Fruit fly (Drosophila melanogaster) whole organism, embryonic: ENCODE data around the gene CG11560.

Source experiments
- Ada2b ChIP-seq: fragments of 200-800 bp; sonication (Bioruptor generic); IDR thresholded peaks from 2 replicates; pipeline ENCODE4 v1.3.6; 2022; ENCODE audit warnings: missing biosample characterization, missing genetic modification characterization
- Atf3 ChIP-seq: fragments of 200-800 bp; sonication (Bioruptor generic); optimal IDR thresholded peaks from 3 replicates; lab custom pipeline; 2016; ENCODE audit warnings: missing biosample characterization, missing genetic modification characterization
- Blimp-1 ChIP-seq: fragments of 200-800 bp; sonication (Bioruptor generic); optimal IDR thresholded peaks from 3 replicates; lab custom pipeline; 2018; ENCODE audit warnings: missing biosample characterization, missing genetic modification characterization, mild to moderate bottlenecking, moderate library complexity, missing genetic modification reagents
- CG10274 ChIP-seq: fragments of 200-800 bp; sonication (Bioruptor generic); optimal IDR thresholded peaks from 3 replicates; lab custom pipeline; 2017; ENCODE audit warnings: missing biosample characterization, mild to moderate bottlenecking, missing genetic modification characterization
- CG10959 ChIP-seq: fragments of 200-800 bp; sonication (Bioruptor generic); IDR thresholded peaks from 2 replicates; pipeline ENCODE4 v1.3.6; 2022; ENCODE audit warnings: missing biosample characterization, missing genetic modification characterization
- CG11723 ChIP-seq: fragments of 200-800 bp; sonication (Bioruptor generic); optimal IDR thresholded peaks from 2 replicates; lab custom pipeline; 2017; ENCODE audit warnings: missing biosample characterization, mild to moderate bottlenecking, missing genetic modification characterization
- CG12071 ChIP-seq: fragments of 200-800 bp; sonication (Bioruptor generic); optimal IDR thresholded peaks from 3 replicates; lab custom pipeline; 2018; ENCODE audit warnings: missing biosample characterization, mild to moderate bottlenecking, missing genetic modification characterization
- CG12391 ChIP-seq: fragments of 200-800 bp; sonication (Bioruptor generic); optimal IDR thresholded peaks from 3 replicates; lab custom pipeline; 2018; ENCODE audit warnings: missing biosample characterization, mild to moderate bottlenecking, missing genetic modification characterization, moderate library complexity
- CG12769 ChIP-seq: fragments of 200-800 bp; sonication (Bioruptor generic); optimal IDR thresholded peaks from 2 replicates; lab custom pipeline; 2019; ENCODE audit warnings: missing biosample characterization, mild to moderate bottlenecking, missing genetic modification characterization, moderate library complexity
- CG13287 ChIP-seq: fragments of 200-800 bp; sonication (Bioruptor generic); IDR thresholded peaks from 2 replicates; pipeline ENCODE4 v1.3.6; 2022; ENCODE audit warnings: missing biosample characterization, missing genetic modification characterization; ENCODE audit not compliant: partially characterized antibody
- CG15269 ChIP-seq: fragments of 200-800 bp; sonication (Bioruptor generic); optimal IDR thresholded peaks from 2 replicates; lab custom pipeline; 2018; ENCODE audit warnings: missing biosample characterization, mild to moderate bottlenecking, missing genetic modification characterization, moderate library complexity
- CG16813 ChIP-seq: fragments of 200-800 bp; sonication (Bioruptor generic); IDR thresholded peaks from 3 replicates; pipeline ENCODE4 v1.3.6; 2022; ENCODE audit warnings: missing biosample characterization, missing genetic modification characterization; ENCODE audit not compliant: partially characterized antibody
- CG16815 ChIP-seq: fragments of 200-800 bp; sonication (Bioruptor generic); optimal IDR thresholded peaks from 3 replicates; lab custom pipeline; 2017; ENCODE audit warnings: missing biosample characterization, mild to moderate bottlenecking, missing genetic modification characterization
- CG17361 ChIP-seq: fragments of 200-800 bp; sonication (Bioruptor generic); IDR thresholded peaks from 3 replicates; pipeline ENCODE4 v1.3.6; 2022; ENCODE audit warnings: missing biosample characterization, missing genetic modification characterization
- CG2116 ChIP-seq: fragments of 200-800 bp; sonication (Bioruptor generic); optimal IDR thresholded peaks from 3 replicates; lab custom pipeline; 2018; ENCODE audit warnings: missing biosample characterization, mild to moderate bottlenecking, missing genetic modification characterization
- CG32532 ChIP-seq: fragments of 200-800 bp; sonication (Bioruptor generic); IDR thresholded peaks from 2 replicates; pipeline ENCODE4 v1.3.6; 2022; ENCODE audit warnings: missing biosample characterization, missing genetic modification characterization
- CG3995 ChIP-seq: fragments of 200-800 bp; sonication (Bioruptor generic); optimal IDR thresholded peaks from 3 replicates; lab custom pipeline; 2016; ENCODE audit warnings: missing biosample characterization, missing genetic modification characterization
- CG6791 ChIP-seq: fragments of 200-800 bp; sonication (Bioruptor generic); IDR thresholded peaks from 3 replicates; pipeline ENCODE4 v1.3.6; 2022; ENCODE audit warnings: missing biosample characterization, missing genetic modification characterization; ENCODE audit not compliant: partially characterized antibody
- CG9797 ChIP-seq: fragments of 200-800 bp; sonication (Bioruptor generic); optimal IDR thresholded peaks from 3 replicates; lab custom pipeline; 2018; ENCODE audit warnings: missing biosample characterization, mild to moderate bottlenecking, missing genetic modification characterization
- Deaf1 ChIP-seq: fragments of 200-800 bp; optimal IDR thresholded peaks from 3 replicates; lab custom pipeline; 2019; ENCODE audit warnings: missing biosample characterization, mild to moderate bottlenecking, missing genetic modification characterization, moderate library complexity
- Dip2 ChIP-seq: fragments of 200-800 bp; sonication (Bioruptor generic); IDR thresholded peaks from 2 replicates; pipeline ENCODE4 v1.3.6; 2022; ENCODE audit warnings: missing biosample characterization, missing genetic modification characterization
- Dp ChIP-seq: fragments of 200-800 bp; sonication (Bioruptor generic); optimal IDR thresholded peaks from 2 replicates; lab custom pipeline; 2018; ENCODE audit warnings: missing biosample characterization, mild to moderate bottlenecking, missing genetic modification characterization, moderate library complexity
- E2f1 ChIP-seq: fragments of 200-800 bp; sonication (Bioruptor generic); IDR thresholded peaks from 2 replicates; pipeline ENCODE4 v1.3.6; 2022; ENCODE audit warnings: missing biosample characterization, missing genetic modification characterization
- H15 ChIP-seq: fragments of 200-800 bp; sonication (Bioruptor generic); IDR thresholded peaks from 3 replicates; pipeline ENCODE4 v1.3.6; 2022; ENCODE audit warnings: missing biosample characterization, missing genetic modification characterization
- Lpt ChIP-seq: fragments of >200 bp; optimal IDR thresholded peaks from 2 replicates; lab custom pipeline; 2018; ENCODE audit warnings: missing biosample characterization, missing genetic modification characterization
- MTF-1 ChIP-seq: fragments of 200-800 bp; sonication (Bioruptor generic); optimal IDR thresholded peaks from 2 replicates; lab custom pipeline; 2018; ENCODE audit warnings: missing biosample characterization, mild to moderate bottlenecking, missing genetic modification characterization, borderline replicate concordance
- Nf-YA ChIP-seq: fragments of 200-800 bp; sonication (Bioruptor generic); IDR thresholded peaks from 2 replicates; pipeline ENCODE4 v1.3.6; 2022; ENCODE audit warnings: missing biosample characterization, missing genetic modification characterization
- NfI ChIP-seq: fragments of 200-800 bp; sonication (Bioruptor generic); optimal IDR thresholded peaks from 3 replicates; lab custom pipeline; 2018; ENCODE audit warnings: missing biosample characterization, mild to moderate bottlenecking, missing genetic modification characterization, moderate library complexity
- Optix ChIP-seq: fragments of 200-800 bp; sonication (Bioruptor generic); IDR thresholded peaks from 3 replicates; pipeline ENCODE4 v1.3.6; 2022; ENCODE audit warnings: missing biosample characterization, missing genetic modification characterization
- Side ChIP-seq: fragments of 200-800 bp; sonication (Bioruptor generic); optimal IDR thresholded peaks from 2 replicates; lab custom pipeline; 2016; ENCODE audit warnings: missing biosample characterization, missing genetic modification characterization
- Stat92E ChIP-seq, 3 experiments: fragments of >200 bp in 2 of 3; fragments of 200-800 bp in 1 of 3; sonication (Bioruptor generic) in 1 of 3; optimal IDR thresholded peaks; 2 replicates each; lab custom pipeline; 2017 to 2019; ENCODE audit warnings: missing biosample characterization in 3 of 3, missing genetic modification characterization in 3 of 3, mild to moderate bottlenecking in 1 of 3, moderate library complexity in 1 of 3
- Vsx1 ChIP-seq: fragments of 200-800 bp; sonication (Bioruptor generic); optimal IDR thresholded peaks from 2 replicates; lab custom pipeline; 2017; ENCODE audit warnings: missing biosample characterization, mild to moderate bottlenecking, missing genetic modification characterization, missing genetic modification reagents
- Xrp1 ChIP-seq: fragments of 200-800 bp; sonication (Bioruptor generic); IDR thresholded peaks from 2 replicates; pipeline ENCODE4 v1.3.6; 2022; ENCODE audit warnings: missing biosample characterization, missing genetic modification characterization
- ap ChIP-seq: fragments of 200-800 bp; sonication (Bioruptor generic); IDR thresholded peaks from 2 replicates; pipeline ENCODE4 v1.3.6; 2022; ENCODE audit warnings: missing biosample characterization, missing genetic modification characterization
- bbx ChIP-seq: fragments of 200-800 bp; sonication (Bioruptor generic); IDR thresholded peaks from 2 replicates; pipeline ENCODE4 v1.3.6; 2022; ENCODE audit warnings: missing biosample characterization, missing genetic modification characterization; ENCODE audit not compliant: partially characterized antibody
- exex ChIP-seq: fragments of 200-800 bp; sonication (Bioruptor generic); optimal IDR thresholded peaks from 4 replicates; lab custom pipeline; 2018; ENCODE audit warnings: missing biosample characterization, mild to moderate bottlenecking, missing genetic modification characterization, moderate library complexity
- fd102C ChIP-seq: fragments of 200-800 bp; sonication (Bioruptor generic); optimal IDR thresholded peaks from 2 replicates; lab custom pipeline; 2018; ENCODE audit warnings: missing biosample characterization, mild to moderate bottlenecking, missing genetic modification characterization, moderate library complexity
- fd3F ChIP-seq: fragments of 200-800 bp; sonication (Bioruptor generic); optimal IDR thresholded peaks from 2 replicates; lab custom pipeline; 2018; ENCODE audit warnings: missing biosample characterization, mild to moderate bottlenecking, missing genetic modification characterization, moderate library complexity
- gce ChIP-seq: fragments of 200-800 bp; sonication (Bioruptor generic); IDR thresholded peaks from 3 replicates; pipeline ENCODE4 v1.3.6; 2022; ENCODE audit warnings: missing biosample characterization, missing genetic modification characterization
- grau ChIP-seq: fragments of 200-800 bp; optimal IDR thresholded peaks from 3 replicates; lab custom pipeline; 2019; ENCODE audit warnings: missing biosample characterization, mild to moderate bottlenecking, missing genetic modification characterization, moderate library complexity
- gt ChIP-seq: fragments of 200-800 bp; sonication (Bioruptor generic); IDR thresholded peaks from 2 replicates; pipeline ENCODE4 v1.3.6; 2022; ENCODE audit warnings: missing biosample characterization, missing genetic modification characterization
- inv ChIP-seq: fragments of 200-800 bp; sonication (Bioruptor generic); IDR thresholded peaks from 2 replicates; pipeline ENCODE4 v1.3.6; 2022; ENCODE audit warnings: missing biosample characterization, missing genetic modification characterization; ENCODE audit not compliant: partially characterized antibody
- mam ChIP-seq: fragments of 200-800 bp; sonication (Bioruptor generic); optimal IDR thresholded peaks from 3 replicates; lab custom pipeline; 2016; ENCODE audit warnings: missing biosample characterization, missing genetic modification characterization
- peb ChIP-seq: fragments of 200-800 bp; sonication (Bioruptor generic); IDR thresholded peaks from 2 replicates; pipeline ENCODE4 v1.3.6; 2022; ENCODE audit warnings: missing biosample characterization, missing genetic modification characterization
- pros ChIP-seq: fragments of 200-800 bp; sonication (Bioruptor generic); optimal IDR thresholded peaks from 3 replicates; lab custom pipeline; 2019; ENCODE audit warnings: missing biosample characterization, mild to moderate bottlenecking, missing genetic modification characterization, moderate library complexity
- repo ChIP-seq: fragments of 200-800 bp; sonication (Bioruptor generic); optimal IDR thresholded peaks from 2 replicates; lab custom pipeline; 2016; ENCODE audit warnings: missing biosample characterization, missing genetic modification characterization
- sens-2 ChIP-seq: fragments of 200-800 bp; sonication (Bioruptor generic); IDR thresholded peaks from 2 replicates; pipeline ENCODE4 v1.3.6; 2022; ENCODE audit warnings: missing biosample characterization, missing genetic modification characterization
- sisA ChIP-seq: fragments of 200-800 bp; sonication (Bioruptor generic); IDR thresholded peaks from 2 replicates; pipeline ENCODE4 v1.3.6; 2022; ENCODE audit warnings: missing biosample characterization, missing genetic modification characterization
- stwl ChIP-seq: fragments of 200-800 bp; sonication (Bioruptor generic); optimal IDR thresholded peaks from 3 replicates; lab custom pipeline; 2018; ENCODE audit warnings: missing biosample characterization, mild to moderate bottlenecking, missing genetic modification characterization, moderate library complexity
- wdn ChIP-seq: fragments of 200-800 bp; sonication (Bioruptor generic); IDR thresholded peaks from 2 replicates; pipeline ENCODE4 v1.3.6; 2022; ENCODE audit warnings: missing biosample characterization, missing genetic modification characterization

Gene CG11560

DNA sequence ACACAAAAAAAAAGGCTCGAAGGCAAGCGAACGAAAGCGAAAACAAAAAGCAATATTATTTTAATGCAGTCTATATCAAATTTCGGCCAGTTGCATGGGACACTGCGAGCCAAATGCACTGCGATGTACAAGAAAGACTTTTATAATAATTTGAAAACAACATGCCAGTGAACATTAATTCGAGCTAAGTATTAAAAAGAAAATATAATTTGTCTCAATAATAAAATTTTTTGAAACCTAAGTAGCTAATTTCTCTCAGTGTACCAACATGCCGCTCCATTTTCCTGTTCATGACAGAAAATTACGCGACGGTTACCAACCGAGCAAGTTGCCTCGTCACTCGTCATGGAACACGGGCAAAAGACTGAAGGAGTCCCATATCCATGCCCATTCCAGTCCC is 42.5 kb upstream of the CG11560 start (continued):
- TF ChIP-seq mam (peak; percentile 15), exex (tag; lab: Kevin White, UChicago) (no peak), gt (GFP tag; lab: Robert Waterston, UW) (0 out of 2 replicates have a peak, but pooled peaks have one; percentile 8), fd102C (peak; percentile 4), Lpt (no peak), grau (tag; lab: Kevin White, UChicago) (peak; percentile 52), CG17361 (GFP tag; lab: Robert Waterston, UW) (peak; percentile 80), CG16815 (GFP tag; lab: Kevin White, UChicago) (peak; percentile 66), NfI (GFP tag; lab: Kevin White, UChicago) (peak; percentile 21), Deaf1 (tag; lab: Kevin White, UChicago) (no peak), CG9797 (GFP tag; lab: Kevin White, UChicago) (no peak), Side (GFP tag; lab: Kevin White, UChicago) (no peak), CG11723 (peak; percentile 33), stwl (peak; percentile 15), Atf3 (no peak), CG32532 (GFP tag; lab: Robert Waterston, UW) (no peak), repo (GFP tag; lab: Kevin White, UChicago) (no peak), Stat92E (GFP tag; optimal IDR thresholded peaks at IDR 0.05; lab: Kevin White, UChicago) (no peak), Ada2b (GFP tag; lab: Robert Waterston, UW) (peak; percentile 48; the same call in 1 of the 2 replicates), CG12769 (tag; lab: Kevin White, UChicago) (no peak), fd3F (GFP tag; lab: Kevin White, UChicago) (peak; percentile 10), CG12391 (tag; lab: Kevin White, UChicago) (peak; percentile 79), Vsx1 (GFP tag; lab: Kevin White, UChicago) (no peak), CG16813 (GFP tag; lab: Robert Waterston, UW) (no peak), CG10274 (GFP tag; lab: Kevin White, UChicago) (no peak), inv (GFP tag; lab: Robert Waterston, UW) (no peak), pros (GFP tag; lab: Kevin White, UChicago) (no peak), gce (GFP tag; lab: Robert Waterston, UW) (0 out of 3 replicates have a peak, but pooled peaks have one; percentile 39), sisA (GFP tag; lab: Robert Waterston, UW) (peak; percentile 74), sens-2 (GFP tag; lab: Robert Waterston, UW) (peak; percentile 53; the same call in 1 of the 2 replicates), CG12071 (GFP tag; lab: Kevin White, UChicago) (no peak), CG13287 (GFP tag; lab: Robert Waterston, UW) (no peak), Xrp1 (GFP tag; lab: Robert Waterston, UW) (peak; percentile 88), CG10959 (peak; percentile 88), CG3995 (no peak), E2f1 (GFP tag; lab: Robert Waterston, UW) (peak; percentile 65), bbx (GFP tag; lab: Robert Waterston, UW) (no peak), MTF-1 (GFP tag; lab: Kevin White, UChicago) (no peak), CG6791 (no peak), H15 (GFP tag; lab: Robert Waterston, UW) (0 out of 3 replicates have a peak, but pooled peaks have one; percentile 43), CG15269 (tag; lab: Kevin White, UChicago) (peak; percentile 43), CG2116 (GFP tag; lab: Kevin White, UChicago) (peak; percentile 33), Optix (0 out of 3 replicates have a peak, but pooled peaks have one; percentile 57), Dip2 (GFP tag; lab: Robert Waterston, UW) (no peak), Dp (GFP tag; lab: Kevin White, UChicago) (no peak), wdn (no peak), Nf-YA (GFP tag; lab: Robert Waterston, UW) (no peak), peb (GFP tag; lab: Robert Waterston, UW) (no peak), ap (GFP tag; lab: Robert Waterston, UW) (peak; percentile 36; the same call in 1 of the 2 replicates), Blimp-1 (GFP tag; lab: Kevin White, UChicago) (peak; percentile 80)
